Fruit fly (Drosophila melanogaster) Kc167 (cell line): ENCODE measurements around the gene Itgbn.

Experiments used
- Myc ChIP-seq: fragments of >200 bp; optimal IDR thresholded peaks from 2 replicates; lab custom pipeline; 2017; ENCODE audit warnings: missing external identifiers
- psq ChIP-seq: fragments of >200 bp; optimal IDR thresholded peaks from 2 replicates; lab custom pipeline; 2017; ENCODE audit warnings: missing external identifiers

DNA sequence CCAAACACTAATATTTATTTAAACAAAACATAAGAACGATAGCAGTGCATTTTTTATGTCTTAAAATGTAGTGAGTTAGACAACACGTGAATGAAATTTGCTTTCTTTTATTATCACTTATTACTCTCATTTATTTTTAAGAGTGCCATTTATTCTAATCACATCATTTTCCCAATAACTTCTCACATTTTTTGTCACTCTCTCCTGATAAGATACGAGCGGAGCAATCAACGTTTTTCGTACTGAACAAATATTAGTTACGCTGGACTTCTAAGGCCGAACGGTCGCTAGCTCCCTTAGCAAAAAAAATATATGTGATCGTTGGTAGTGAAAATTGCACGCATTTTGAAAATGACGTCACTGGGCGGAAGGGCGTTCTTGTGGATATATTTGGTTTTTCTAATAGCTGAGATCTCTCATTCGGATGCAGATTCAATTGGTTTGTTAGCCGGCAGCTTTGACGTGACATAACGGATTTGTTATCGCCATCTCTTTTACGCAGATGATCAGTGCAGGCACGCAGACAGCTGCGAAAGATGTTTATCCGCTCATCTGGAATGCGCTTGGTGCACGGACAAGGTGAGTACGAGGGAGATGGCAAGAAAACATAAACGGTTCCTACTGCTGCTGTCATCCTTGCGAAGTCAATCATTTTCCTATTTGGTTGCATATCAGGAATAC is at the start of gene Itgbn:
- TF ChIP-seq Myc (lab: Kevin White, UChicago) (no peak), psq (no peak)
